Worm (Caenorhabditis elegans) whole organism, L4 larva: ENCODE results near the gene dylt-3.

Experiments used
- F26F4.8 ChIP-seq: fragments of 200-800 bp; sonication (Bioruptor generic); conservative IDR thresholded peaks from 2 replicates; pipeline ENCODE4 v1.3.6; 2022; ENCODE audit warnings: missing genetic modification characterization, missing compliant biosample characterization
- F44E2.7 ChIP-seq: fragments of 200-800 bp; sonication (Bioruptor generic); IDR thresholded peaks from 2 replicates; pipeline ENCODE4 v2.1.2; 2022; ENCODE audit warnings: missing genetic modification characterization, missing compliant biosample characterization
- F49E8.2 ChIP-seq: sonication (generic microtip); optimal IDR thresholded peaks from 2 replicates; lab custom pipeline; 2016; ENCODE audit warnings: missing compliant biosample characterization, mild to moderate bottlenecking, missing genetic modification characterization, borderline replicate concordance
- Y48G9A.11 ChIP-seq: fragments of 200-800 bp; sonication (Bioruptor generic); IDR thresholded peaks from 2 replicates; pipeline ENCODE4 v1.3.6; 2022; ENCODE audit warnings: missing genetic modification reagents, missing genetic modification characterization, missing compliant biosample characterization
- ama-1 ChIP-seq: fragments of 150-350 bp; optimal IDR thresholded peaks from 2 replicates; lab custom pipeline; 2014; ENCODE audit warnings: inconsistent platforms, mixed read lengths
- ceh-20 ChIP-seq: fragments of 200-800 bp; sonication (Bioruptor generic); IDR thresholded peaks from 2 replicates; pipeline ENCODE4 v1.3.6; 2022; ENCODE audit warnings: missing genetic modification reagents, missing genetic modification characterization, missing compliant biosample characterization
- ceh-32 ChIP-seq: sonication (generic microtip); optimal IDR thresholded peaks from 2 replicates; lab custom pipeline; 2016; ENCODE audit warnings: mild to moderate bottlenecking, missing genetic modification characterization, missing compliant biosample characterization; ENCODE audit not compliant: poor library complexity
- ceh-44 ChIP-seq: fragments of 200-800 bp; sonication (Bioruptor generic); IDR thresholded peaks from 2 replicates; pipeline ENCODE4 v1.3.6; 2022; ENCODE audit warnings: missing genetic modification reagents, missing genetic modification characterization, missing compliant biosample characterization
- ceh-62 ChIP-seq: sonication (generic microtip); optimal IDR thresholded peaks from 2 replicates; lab custom pipeline; 2017; ENCODE audit warnings: missing biosample characterization, missing genetic modification characterization
- ces-1 ChIP-seq: fragments of 150-350 bp; sonication (generic microtip); optimal IDR thresholded peaks from 4 replicates; lab custom pipeline; 2014; ENCODE audit warnings: missing biosample characterization, missing genetic modification reagents, missing genetic modification characterization
- daf-19 ChIP-seq: fragments of 200-800 bp; sonication (Bioruptor generic); conservative IDR thresholded peaks from 2 replicates; pipeline ENCODE4 v1.3.6; 2022; ENCODE audit warnings: missing genetic modification characterization, missing compliant biosample characterization
- daf-8 ChIP-seq: fragments of 200-800 bp; sonication (Bioruptor generic); IDR thresholded peaks from 2 replicates; pipeline ENCODE4 v1.3.6; 2022; ENCODE audit warnings: missing genetic modification characterization, missing compliant biosample characterization
- dmd-8 ChIP-seq: fragments of 200-800 bp; sonication (Bioruptor generic); IDR thresholded peaks from 2 replicates; pipeline ENCODE4 v1.3.6; 2022; ENCODE audit warnings: missing genetic modification characterization, missing compliant biosample characterization
- dpl-1 ChIP-seq: fragments of 150-350 bp; optimal IDR thresholded peaks from 2 replicates; lab custom pipeline; 2014; ENCODE audit warnings: missing biosample characterization, missing genetic modification reagents, missing genetic modification characterization
- egl-43 ChIP-seq: fragments of 200-800 bp; sonication (Bioruptor generic); IDR thresholded peaks from 2 replicates; pipeline ENCODE4 v1.3.6; 2022; ENCODE audit warnings: missing genetic modification reagents, missing genetic modification characterization, missing compliant biosample characterization
- fos-1 ChIP-seq: fragments of 150-350 bp; optimal IDR thresholded peaks from 2 replicates; lab custom pipeline; 2014; ENCODE audit warnings: missing biosample characterization, missing genetic modification characterization
- hif-1 ChIP-seq, 2 experiments: sonication (generic microtip); optimal IDR thresholded peaks; 2 replicates each; lab custom pipeline; 2016 to 2017; ENCODE audit warnings: missing compliant biosample characterization in 2 of 2, missing genetic modification characterization in 2 of 2, missing genetic modification reagents in 2 of 2, missing genotype in 2 of 2, mild to moderate bottlenecking in 1 of 2
- hlh-11 ChIP-seq: fragments of 200-800 bp; sonication (Bioruptor generic); optimal IDR thresholded peaks from 2 replicates; lab custom pipeline; 2018; ENCODE audit warnings: mild to moderate bottlenecking, missing genetic modification characterization, missing compliant biosample characterization
- jun-1 ChIP-seq: fragments of 150-350 bp; optimal IDR thresholded peaks from 2 replicates; lab custom pipeline; 2014; ENCODE audit warnings: missing biosample characterization, missing genetic modification reagents, missing genetic modification characterization
- lim-7 ChIP-seq: fragments of 200-800 bp; sonication (Bioruptor generic); IDR thresholded peaks from 2 replicates; pipeline ENCODE4 v1.3.6; 2022; ENCODE audit warnings: missing genetic modification characterization, missing compliant biosample characterization
- lin-1 ChIP-seq: fragments of 200-800 bp; sonication (Bioruptor generic); IDR thresholded peaks from 2 replicates; pipeline ENCODE4 v1.3.6; 2022; ENCODE audit warnings: missing genetic modification reagents, missing genetic modification characterization, missing compliant biosample characterization
- mdt-29 ChIP-seq: fragments of 200-800 bp; sonication (Bioruptor generic); IDR thresholded peaks from 2 replicates; pipeline ENCODE4 v1.3.6; 2022; ENCODE audit warnings: missing genetic modification reagents, missing genetic modification characterization, missing compliant biosample characterization
- mxl-3 ChIP-seq: fragments of 200-800 bp; sonication (Bioruptor generic); optimal IDR thresholded peaks from 2 replicates; lab custom pipeline; 2018; ENCODE audit warnings: mild to moderate bottlenecking, missing genetic modification characterization, missing compliant biosample characterization
- nhr-102 ChIP-seq: sonication (generic microtip); optimal IDR thresholded peaks from 2 replicates; lab custom pipeline; 2016; ENCODE audit warnings: mild to moderate bottlenecking, missing genetic modification characterization, moderate library complexity, missing compliant biosample characterization
- nhr-11 ChIP-seq: fragments of 150-350 bp; optimal IDR thresholded peaks from 2 replicates; lab custom pipeline; 2014; ENCODE audit warnings: missing biosample characterization, missing genetic modification characterization
- nhr-25 ChIP-seq: sonication (generic microtip); optimal IDR thresholded peaks from 2 replicates; lab custom pipeline; 2017; ENCODE audit warnings: missing genetic modification characterization, mild to moderate bottlenecking, missing compliant biosample characterization, antibody characterized with exemption, moderate library complexity, borderline replicate concordance; ENCODE audit not compliant: insufficient read depth
- nhr-48 ChIP-seq: sonication (generic microtip); optimal IDR thresholded peaks from 2 replicates; lab custom pipeline; 2016; ENCODE audit warnings: mild to moderate bottlenecking, missing genetic modification characterization, missing compliant biosample characterization
- nhr-6 ChIP-seq: fragments of 150-350 bp; optimal IDR thresholded peaks from 2 replicates; lab custom pipeline; 2014; ENCODE audit warnings: missing biosample characterization, missing genetic modification characterization
- nhr-77 ChIP-seq: fragments of 150-350 bp; optimal IDR thresholded peaks from 2 replicates; lab custom pipeline; 2014; ENCODE audit warnings: missing biosample characterization, missing genetic modification characterization
- pqm-1 ChIP-seq: sonication (generic microtip); optimal IDR thresholded peaks from 2 replicates; lab custom pipeline; 2017; ENCODE audit warnings: missing biosample characterization, missing genetic modification characterization
- set-16 ChIP-seq: fragments of 200-800 bp; sonication (Bioruptor generic); IDR thresholded peaks from 2 replicates; pipeline ENCODE4 v1.3.6; 2022; ENCODE audit warnings: missing genetic modification reagents, missing genetic modification characterization, missing compliant biosample characterization
- snpc-4 ChIP-seq: fragments of 150-350 bp; optimal IDR thresholded peaks from 2 replicates; lab custom pipeline; 2014; ENCODE audit warnings: missing biosample characterization, missing genetic modification characterization
- spr-1 ChIP-seq: sonication (generic microtip); optimal IDR thresholded peaks from 2 replicates; lab custom pipeline; 2016; ENCODE audit warnings: mild to moderate bottlenecking, missing genetic modification characterization, missing compliant biosample characterization
- tag-97 ChIP-seq: fragments of 200-800 bp; sonication (Bioruptor generic); IDR thresholded peaks from 2 replicates; pipeline ENCODE4 v1.3.6; 2022; ENCODE audit warnings: missing genetic modification characterization, missing compliant biosample characterization
- tra-1 ChIP-seq: fragments of 200-800 bp; sonication (Bioruptor generic); IDR thresholded peaks from 2 replicates; pipeline ENCODE4 v1.3.6; 2022; ENCODE audit warnings: missing genetic modification reagents, missing genetic modification characterization, missing compliant biosample characterization
- unc-62 ChIP-seq, 3 experiments: fragments of 150-350 bp in 1 of 3; sonication (generic microtip); optimal IDR thresholded peaks in 2 of 3; peaks in 1 of 3; 1 replicate in 1 of 3; 2 replicates in 2 of 3; lab custom pipeline; 2014 to 2017; ENCODE audit warnings: missing biosample characterization in 3 of 3, missing genetic modification characterization in 3 of 3, missing genetic modification reagents in 3 of 3, missing genotype in 1 of 3
- zag-1 ChIP-seq: fragments of 150-350 bp; optimal IDR thresholded peaks from 2 replicates; lab custom pipeline; 2014; ENCODE audit warnings: missing biosample characterization, missing genetic modification characterization
- zfp-2 ChIP-seq: sonication (generic microtip); optimal IDR thresholded peaks from 2 replicates; lab custom pipeline; 2016; ENCODE audit warnings: mild to moderate bottlenecking, missing genetic modification characterization, missing compliant biosample characterization
- zip-11 ChIP-seq: fragments of 200-800 bp; sonication (Bioruptor generic); IDR thresholded peaks from 2 replicates; pipeline ENCODE4 v1.3.6; 2022; ENCODE audit warnings: missing genetic modification characterization, missing compliant biosample characterization
- zip-2 ChIP-seq: fragments of 150-350 bp; optimal IDR thresholded peaks from 2 replicates; lab custom pipeline; 2014; ENCODE audit warnings: missing biosample characterization, missing genetic modification characterization

The dylt-3 gene

DNA sequence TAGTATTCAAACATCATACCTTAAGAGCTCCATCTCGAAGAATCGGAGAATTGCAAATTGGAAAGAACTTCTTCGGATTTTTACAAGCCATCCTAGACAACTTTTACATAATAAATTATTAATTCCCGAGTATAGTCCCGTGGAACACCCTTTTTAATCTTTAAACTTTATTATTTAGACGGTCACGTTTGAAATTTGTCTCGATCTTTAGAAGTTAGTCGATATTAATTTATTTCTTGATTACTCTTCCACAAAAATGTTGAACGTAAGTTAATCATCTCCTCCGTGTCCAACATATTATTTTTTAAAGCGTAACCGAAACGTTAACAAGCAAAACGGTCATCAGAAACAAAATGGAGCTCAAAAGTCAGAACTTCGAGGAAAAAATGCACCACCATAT lies 8.1 kb upstream of the dylt-3 start, which contains the start of the genes decr-1.3 and T05C12.1:
Gene decr-1.3, minus strand, starts transcription at position 101 of the 400 bp plus-strand sequence.
Gene T05C12.1, plus strand, starts transcription at position 232 of the 400 bp plus-strand sequence.
- TF ChIP-seq zfp-2 (tag; lab: Kevin White, UChicago) (no peak), zag-1 (no peak), F49E8.2 (no peak), Y48G9A.11 (GFP tag; lab: Robert Waterston, UW) (no peak), hlh-11 (tag; lab: Kevin White, UChicago) (no peak), zip-2 (tag; lab: Kevin White, UChicago) (no peak), dmd-8 (GFP tag; lab: Robert Waterston, UW) (no peak), mdt-29 (GFP tag; lab: Robert Waterston, UW) (no peak), ama-1 (lab: Kevin White, UChicago) (no peak)

- TF ChIP-seq spr-1 (tag; lab: Kevin White, UChicago) = no peak
- no peak for TF ChIP-seq F44E2.7
- peak in 1 of 2 experiments; percentile 91 for TF ChIP-seq unc-62 (GFP tag; optimal IDR thresholded peaks at IDR 0.05 in 1 of 2; lab: Kevin White, UChicago)
- no peak for TF ChIP-seq unc-62 (tag; optimal IDR thresholded peaks at IDR 0.05; lab: Kevin White, UChicago)
These were observed 7.4 kb upstream of the dylt-3 start for ce11 chrII:8174148-8174547.

- TF ChIP-seq nhr-77 (tag; lab: Kevin White, UChicago) = no peak
- no peak for TF ChIP-seq F49E8.2
- TF ChIP-seq jun-1 = no peak
- TF ChIP-seq hlh-11 (tag; lab: Kevin White, UChicago) = no peak
- no peak for TF ChIP-seq ama-1 (lab: Kevin White, UChicago)
- TF ChIP-seq ceh-32 = no peak
- no peak for TF ChIP-seq lin-1
- no peak for TF ChIP-seq pqm-1 (tag; lab: Kevin White, UChicago)
- no peak for TF ChIP-seq ceh-44
- no peak for TF ChIP-seq mxl-3 (GFP tag; lab: Kevin White, UChicago)
- TF ChIP-seq egl-43 (GFP tag; lab: Robert Waterston, UW) = no peak
- no peak for TF ChIP-seq daf-8
These were observed 4.4 kb upstream of the dylt-3 start, which contains the start of gene acr-14 for ce11 chrII:8177095-8177494. Gene acr-14, minus strand, starts transcription at chrII:8177195.

DNA sequence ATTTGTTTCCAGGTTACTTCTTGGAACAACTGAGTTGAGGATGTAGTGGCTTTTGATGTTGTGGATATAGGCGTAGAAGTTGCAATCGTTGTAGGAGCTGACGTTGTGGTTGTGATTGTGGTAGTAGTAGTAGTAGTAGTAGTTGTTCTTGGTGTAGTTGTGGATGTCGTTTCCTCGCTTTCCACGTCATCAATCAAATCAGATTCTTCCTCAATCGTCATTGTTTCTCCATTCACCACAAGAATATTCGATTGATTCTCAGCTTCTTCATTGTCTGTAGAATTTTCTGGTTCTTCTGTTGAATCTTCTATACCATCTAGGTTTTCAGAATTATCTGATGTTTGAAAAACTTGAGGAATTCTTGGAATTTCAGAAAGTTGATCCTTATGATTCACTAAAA lies 2.9 kb upstream of the dylt-3 start:
- TF ChIP-seq dpl-1 (no peak), nhr-25 (tag; lab: Kevin White, UChicago) (no peak), nhr-6 (tag; lab: Kevin White, UChicago) (no peak), ceh-62 (tag; lab: Kevin White, UChicago) (no peak), mdt-29 (GFP tag; lab: Robert Waterston, UW) (no peak), unc-62 (GFP tag; optimal IDR thresholded peaks at IDR 0.05 in 1 of 2; lab: Kevin White, UChicago) (peak in 1 of 2 experiments; percentile 91), unc-62 (tag; optimal IDR thresholded peaks at IDR 0.05; lab: Kevin White, UChicago) (no peak), zag-1 (no peak), lim-7 (GFP tag; lab: Robert Waterston, UW) (no peak), jun-1 (no peak)

DNA sequence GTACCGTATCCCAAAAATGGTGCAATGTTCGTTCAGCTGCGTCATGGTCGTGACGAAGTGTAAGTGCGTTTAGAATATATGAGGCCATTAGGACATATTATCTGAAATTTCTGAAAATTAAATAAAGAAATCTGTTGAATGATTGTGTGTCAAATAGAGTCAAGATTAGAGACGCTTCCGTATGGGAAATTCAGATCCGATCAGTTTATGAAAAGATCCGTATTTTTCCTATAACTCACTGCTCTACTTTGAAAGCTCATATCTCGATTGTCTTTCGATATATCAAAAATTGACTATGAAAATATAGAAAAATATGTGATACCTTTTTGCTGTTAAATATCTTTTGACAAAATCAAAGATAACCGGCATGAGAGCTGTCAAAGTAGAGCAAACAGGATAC lies 1.3 kb upstream of the dylt-3 start, which contains the start of gene T05C12.4:
Gene T05C12.4, minus strand, starts transcription at position 101 of the 400 bp plus-strand sequence.
- TF ChIP-seq zip-11 (no peak), daf-19 (GFP tag; lab: Robert Waterston, UW) (no peak), snpc-4 (no peak), nhr-102 (tag; lab: Kevin White, UChicago) (no peak), set-16 (GFP tag; lab: Robert Waterston, UW) (no peak)

- TF ChIP-seq tag-97 (GFP tag; lab: Robert Waterston, UW) = no peak
- peak; percentile 87 for TF ChIP-seq nhr-48 (tag; lab: Kevin White, UChicago)
- peak; percentile 91 for TF ChIP-seq spr-1 (tag; lab: Kevin White, UChicago)
- TF ChIP-seq ces-1 (GFP tag; lab: Kevin White, UChicago) = peak; percentile 72
- TF ChIP-seq tra-1 (GFP tag; lab: Robert Waterston, UW) = peak; percentile 91
- peak; percentile 98 for TF ChIP-seq nhr-6 (tag; lab: Kevin White, UChicago)
- peak; percentile 77 for TF ChIP-seq mdt-29 (GFP tag; lab: Robert Waterston, UW)
- TF ChIP-seq ceh-20 (GFP tag; lab: Robert Waterston, UW) = peak; percentile 92
- peak; percentile 56 for TF ChIP-seq mxl-3 (GFP tag; lab: Kevin White, UChicago)
- peak; percentile 53; the same call in 1 of the 2 replicates for TF ChIP-seq ceh-44
- TF ChIP-seq fos-1 (tag; lab: Kevin White, UChicago) = peak; percentile 9
- TF ChIP-seq nhr-11 (tag; lab: Kevin White, UChicago) = peak; percentile 95
- peak; percentile 85 for TF ChIP-seq lin-1
- peak; percentile 94 for TF ChIP-seq hlh-11 (tag; lab: Kevin White, UChicago)
- TF ChIP-seq hif-1 (tag; optimal IDR thresholded peaks at IDR 0.05; lab: Kevin White, UChicago) = peak in 1 of 2 experiments; percentile 67
- TF ChIP-seq F26F4.8 (GFP tag; lab: Robert Waterston, UW) = no peak
- TF ChIP-seq nhr-102 (tag; lab: Kevin White, UChicago) = peak; percentile 96
These were observed 3.5 kb downstream of the dylt-3 start, which contains the start of the genes mig-5 and cct-1 for ce11 chrII:8185016-8185493. Gene mig-5, minus strand, starts transcription at chrII:8185023. Gene cct-1, plus strand, starts transcription at chrII:8185443.
